Worm (Caenorhabditis elegans) whole organism, L1 larva: ENCODE measurements around the gene T26A5.2.
A peak's percentile ranks its signal among the peaks of the same experiment; 100 is the strongest.

Experiments used
- C04F5.9 ChIP-seq: sonication (generic microtip); optimal IDR thresholded peaks from 2 replicates; lab custom pipeline; 2016; ENCODE audit warnings: missing genetic modification characterization, missing compliant biosample characterization
- F16B12.6 ChIP-seq: fragments of 150-350 bp; optimal IDR thresholded peaks from 2 replicates; lab custom pipeline; 2014; ENCODE audit warnings: missing biosample characterization, missing genetic modification characterization
- alr-1 ChIP-seq: fragments of 200-800 bp; sonication (Bioruptor generic); optimal IDR thresholded peaks from 2 replicates; lab custom pipeline; 2018; ENCODE audit warnings: borderline replicate concordance, mild to moderate bottlenecking, missing genetic modification characterization, missing compliant biosample characterization
- ama-1 ChIP-seq: fragments of 150-350 bp; optimal IDR thresholded peaks from 2 replicates; lab custom pipeline; 2014
- blmp-1 ChIP-seq: fragments of 150-350 bp; optimal IDR thresholded peaks from 2 replicates; lab custom pipeline; 2014; ENCODE audit warnings: missing biosample characterization, missing genetic modification characterization
- ceh-90 ChIP-seq: sonication (generic microtip); optimal IDR thresholded peaks from 2 replicates; lab custom pipeline; 2016; ENCODE audit warnings: missing genetic modification characterization, missing compliant biosample characterization
- dsc-1 ChIP-seq: sonication (generic microtip); optimal IDR thresholded peaks from 2 replicates; lab custom pipeline; 2016; ENCODE audit warnings: mild to moderate bottlenecking, missing genetic modification characterization, missing compliant biosample characterization
- efl-1 ChIP-seq, 4 experiments: fragments of 150-350 bp; optimal IDR thresholded peaks in 3 of 4; peaks in 1 of 4; 1 replicate in 1 of 4; 2 replicates in 3 of 4; lab custom pipeline; 2014; ENCODE audit warnings: missing biosample characterization in 2 of 4, missing genetic modification characterization in 2 of 4, missing genetic modification reagents in 2 of 4
- efl-3 ChIP-seq: fragments of 200-800 bp; sonication (Bioruptor generic); optimal IDR thresholded peaks from 2 replicates; lab custom pipeline; 2018; ENCODE audit warnings: mild to moderate bottlenecking, missing genetic modification characterization, missing compliant biosample characterization
- egl-13 ChIP-seq: sonication (generic microtip); optimal IDR thresholded peaks from 2 replicates; lab custom pipeline; 2016; ENCODE audit warnings: missing genotype, missing genetic modification reagents, missing genetic modification characterization, missing compliant biosample characterization
- elt-3 ChIP-seq, 6 experiments: fragments of 150-350 bp in 1 of 6; sonication (generic microtip); optimal IDR thresholded peaks; 2 replicates each; lab custom pipeline; 2017 to 2018; ENCODE audit warnings: missing biosample characterization in 6 of 6, missing genetic modification characterization in 6 of 6, inconsistent platforms in 1 of 6
- ets-5 ChIP-seq: fragments of 200-800 bp; sonication (Bioruptor generic); IDR thresholded peaks from 2 replicates; pipeline ENCODE4 v1.3.6; 2022; ENCODE audit warnings: missing genetic modification characterization, missing compliant biosample characterization
- fkh-8 ChIP-seq: sonication (generic microtip); optimal IDR thresholded peaks from 2 replicates; lab custom pipeline; 2016; ENCODE audit warnings: mild to moderate bottlenecking, missing genetic modification characterization, missing compliant biosample characterization
- fos-1 ChIP-seq: fragments of 150-350 bp; optimal IDR thresholded peaks from 2 replicates; lab custom pipeline; 2014; ENCODE audit warnings: missing biosample characterization, missing genetic modification characterization
- grh-1 ChIP-seq: fragments of 200-800 bp; sonication (Bioruptor generic); IDR thresholded peaks from 2 replicates; pipeline ENCODE4 v1.3.6; 2022; ENCODE audit warnings: missing genetic modification reagents, missing genetic modification characterization, missing compliant biosample characterization
- hpl-2 ChIP-seq: fragments of 150-350 bp; optimal IDR thresholded peaks from 2 replicates; lab custom pipeline; 2014; ENCODE audit warnings: missing biosample characterization, missing genetic modification reagents, missing genetic modification characterization
- isw-1 ChIP-seq: fragments of 200-800 bp; sonication (Bioruptor generic); IDR thresholded peaks from 2 replicates; pipeline ENCODE4 v1.3.6; 2022; ENCODE audit warnings: missing genetic modification characterization, missing compliant biosample characterization
- lin-13 ChIP-seq: fragments of 150-350 bp; optimal IDR thresholded peaks from 2 replicates; lab custom pipeline; 2014; ENCODE audit warnings: missing biosample characterization, missing genetic modification reagents, missing genetic modification characterization
- lin-14 ChIP-seq: fragments of 200-800 bp; sonication (Bioruptor generic); optimal IDR thresholded peaks from 2 replicates; lab custom pipeline; 2018; ENCODE audit warnings: mild to moderate bottlenecking, missing genetic modification characterization, moderate library complexity, missing compliant biosample characterization
- lin-35 ChIP-seq, 2 experiments: fragments of 150-350 bp; optimal IDR thresholded peaks; 2 replicates each; lab custom pipeline; 2014; ENCODE audit warnings: missing biosample characterization in 2 of 2, missing genetic modification characterization in 2 of 2, missing genetic modification reagents in 2 of 2
- lir-3 ChIP-seq: sonication (generic microtip); optimal IDR thresholded peaks from 2 replicates; lab custom pipeline; 2016; ENCODE audit warnings: mild to moderate bottlenecking, missing genetic modification characterization, moderate library complexity, missing compliant biosample characterization; ENCODE audit not compliant: poor library complexity
- lsy-2 ChIP-seq, 2 experiments: fragments of 150-350 bp; optimal IDR thresholded peaks; 2 replicates each; lab custom pipeline; 2014; ENCODE audit warnings: missing biosample characterization in 2 of 2, missing genetic modification characterization in 2 of 2
- mab-9 ChIP-seq: fragments of 200-800 bp; sonication (Bioruptor generic); IDR thresholded peaks from 2 replicates; pipeline ENCODE4 v1.3.6; 2022; ENCODE audit warnings: missing genetic modification reagents, missing genetic modification characterization, missing compliant biosample characterization
- mef-2 ChIP-seq: fragments of 150-350 bp; optimal IDR thresholded peaks from 2 replicates; lab custom pipeline; 2014; ENCODE audit warnings: missing biosample characterization, missing genetic modification characterization
- mep-1 ChIP-seq: fragments of 150-350 bp; optimal IDR thresholded peaks from 2 replicates; lab custom pipeline; 2014; ENCODE audit warnings: missing biosample characterization, missing genetic modification characterization
- nhr-12 ChIP-seq: sonication (generic microtip); optimal IDR thresholded peaks from 2 replicates; lab custom pipeline; 2017; ENCODE audit warnings: missing biosample characterization, missing genetic modification characterization
- nhr-19 ChIP-seq: fragments of 200-800 bp; sonication (Bioruptor generic); conservative IDR thresholded peaks from 2 replicates; pipeline ENCODE4 v1.3.6; 2022; ENCODE audit warnings: missing genetic modification characterization, missing compliant biosample characterization
- nhr-20 ChIP-seq: sonication (generic microtip); optimal IDR thresholded peaks from 2 replicates; lab custom pipeline; 2016; ENCODE audit warnings: mild to moderate bottlenecking, missing genetic modification characterization, missing compliant biosample characterization
- nhr-28 ChIP-seq: fragments of 150-350 bp; optimal IDR thresholded peaks from 2 replicates; lab custom pipeline; 2014; ENCODE audit warnings: missing biosample characterization, missing genetic modification characterization
- nhr-47 ChIP-seq: sonication (generic microtip); optimal IDR thresholded peaks from 2 replicates; lab custom pipeline; 2016; ENCODE audit warnings: mild to moderate bottlenecking, missing genetic modification characterization, moderate library complexity, missing compliant biosample characterization
- nhr-71 ChIP-seq: sonication (generic microtip); optimal IDR thresholded peaks from 2 replicates; lab custom pipeline; 2016; ENCODE audit warnings: mild to moderate bottlenecking, missing genetic modification characterization, moderate library complexity, missing compliant biosample characterization
- nhr-77 ChIP-seq: fragments of 150-350 bp; optimal IDR thresholded peaks from 2 replicates; lab custom pipeline; 2014; ENCODE audit warnings: missing biosample characterization, missing genetic modification characterization
- nhr-85 ChIP-seq: sonication (generic microtip); peaks from one replicate; lab custom pipeline; 2016; ENCODE audit warnings: missing genetic modification characterization, inconsistent platforms, missing compliant biosample characterization
- nhr-90 ChIP-seq: sonication (generic microtip); optimal IDR thresholded peaks from 2 replicates; lab custom pipeline; 2016; ENCODE audit warnings: mild to moderate bottlenecking, missing genetic modification characterization, missing compliant biosample characterization; ENCODE audit not compliant: poor library complexity
- pqm-1 ChIP-seq: sonication (generic microtip); optimal IDR thresholded peaks from 3 replicates; lab custom pipeline; 2017; ENCODE audit warnings: missing biosample characterization, missing genetic modification characterization
- rnt-1 ChIP-seq: sonication (generic microtip); optimal IDR thresholded peaks from 2 replicates; lab custom pipeline; 2016; ENCODE audit warnings: mild to moderate bottlenecking, missing genetic modification characterization, moderate library complexity, missing compliant biosample characterization
- skn-1 ChIP-seq: fragments of 150-350 bp; optimal IDR thresholded peaks from 2 replicates; lab custom pipeline; 2014; ENCODE audit warnings: missing biosample characterization, missing genetic modification characterization
- snu-23 ChIP-seq: sonication (generic microtip); optimal IDR thresholded peaks from 2 replicates; lab custom pipeline; 2016; ENCODE audit warnings: missing genetic modification characterization, missing compliant biosample characterization
- sox-4 ChIP-seq: sonication (generic microtip); optimal IDR thresholded peaks from 2 replicates; lab custom pipeline; 2016; ENCODE audit warnings: missing genetic modification characterization, missing compliant biosample characterization
- tlp-1 ChIP-seq: fragments of 150-350 bp; optimal IDR thresholded peaks from 2 replicates; lab custom pipeline; 2014; ENCODE audit warnings: missing biosample characterization, missing genetic modification characterization
- unc-30 ChIP-seq: sonication (generic microtip); optimal IDR thresholded peaks from 2 replicates; lab custom pipeline; 2017; ENCODE audit warnings: missing biosample characterization, missing genetic modification characterization
- unc-86 ChIP-seq: sonication (generic microtip); optimal IDR thresholded peaks from 2 replicates; lab custom pipeline; 2016; ENCODE audit warnings: missing genetic modification characterization, missing compliant biosample characterization
- xbp-1 ChIP-seq: sonication (generic microtip); optimal IDR thresholded peaks from 2 replicates; lab custom pipeline; 2016; ENCODE audit warnings: missing genetic modification characterization, missing compliant biosample characterization
- zip-4 ChIP-seq: fragments of 200-800 bp; sonication (Bioruptor generic); optimal IDR thresholded peaks from 2 replicates; lab custom pipeline; 2018; ENCODE audit warnings: mild to moderate bottlenecking, missing genetic modification characterization, moderate library complexity, missing compliant biosample characterization
- ztf-4 ChIP-seq: fragments of 150-350 bp; optimal IDR thresholded peaks from 2 replicates; lab custom pipeline; 2014; ENCODE audit warnings: missing biosample characterization, missing genetic modification characterization

Gene T26A5.2

DNA sequence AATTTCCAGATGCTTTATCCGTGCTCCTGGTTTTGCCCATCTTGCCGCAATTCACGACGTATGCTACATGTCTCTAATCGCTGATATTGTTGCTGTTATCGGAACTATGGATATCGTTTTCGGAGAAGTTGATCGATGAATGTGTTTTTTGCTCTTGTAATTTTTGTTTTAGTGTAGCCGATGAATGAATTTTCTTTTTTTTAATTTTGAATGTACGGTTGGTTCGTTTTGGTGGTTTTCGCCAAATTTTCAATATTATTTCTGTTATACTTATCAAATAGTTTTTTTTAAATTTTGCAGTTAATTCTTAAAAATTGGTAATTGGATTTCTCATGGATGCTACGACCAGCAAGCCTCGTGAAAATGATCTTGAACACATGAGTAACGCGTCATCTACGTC lies at the start of gene T26A5.2:
T26A5.2 (plus strand) TSS at position 301 of the 400 bp plus-strand sequence.
- TF ChIP-seq unc-30 (no peak), nhr-77 (tag; lab: Kevin White, UChicago) (no peak), isw-1 (no peak), xbp-1 (no peak), nhr-20 (tag; lab: Kevin White, UChicago) (no peak), lin-14 (GFP tag; lab: Kevin White, UChicago) (no peak), efl-1 (optimal IDR thresholded peaks at IDR 0.05; lab: Kevin White, UChicago) (no peak), efl-1 (GFP tag; optimal IDR thresholded peaks at IDR 0.05 in 1 of 2; lab: Kevin White, UChicago) (no peak), F16B12.6 (tag; lab: Kevin White, UChicago) (no peak), mef-2 (tag; lab: Kevin White, UChicago) (no peak), fkh-8 (tag; lab: Kevin White, UChicago) (no peak), alr-1 (tag; lab: Kevin White, UChicago) (no peak), nhr-28 (tag; lab: Kevin White, UChicago) (no peak)

DNA sequence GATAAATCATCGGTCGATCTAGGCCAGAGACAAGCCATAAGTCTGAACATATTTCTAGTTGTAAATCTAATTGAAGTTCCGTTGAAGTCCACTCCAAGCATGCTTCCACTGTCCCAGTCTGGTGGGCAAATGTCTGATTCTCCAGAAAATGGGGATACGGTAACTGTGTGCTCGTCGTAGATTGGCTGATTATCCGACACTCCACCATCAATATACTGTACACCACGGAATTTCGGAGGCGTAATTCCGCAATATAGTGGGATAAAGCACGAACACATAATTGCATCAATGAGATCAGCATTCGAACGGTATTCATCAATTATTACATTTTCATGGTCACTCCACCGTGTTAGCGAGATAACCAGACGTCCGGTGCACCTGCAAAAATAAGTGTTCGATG lies 48.9 kb upstream of the T26A5.2 start:
- TF ChIP-seq nhr-85 (tag; lab: Kevin White, UChicago): peak; percentile 75
- TF ChIP-seq ceh-90 (tag; lab: Kevin White, UChicago): no peak
- no peak for TF ChIP-seq grh-1 (GFP tag; lab: Robert Waterston, UW)
- TF ChIP-seq tlp-1 (tag; lab: Kevin White, UChicago): no peak
- no peak for TF ChIP-seq lsy-2 (tag; optimal IDR thresholded peaks at IDR 0.05; lab: Kevin White, UChicago)
- TF ChIP-seq elt-3 (tag; optimal IDR thresholded peaks at IDR 0.05; lab: Kevin White, UChicago): no peak
- no peak for TF ChIP-seq hpl-2 (GFP tag; lab: Kevin White, UChicago)

DNA sequence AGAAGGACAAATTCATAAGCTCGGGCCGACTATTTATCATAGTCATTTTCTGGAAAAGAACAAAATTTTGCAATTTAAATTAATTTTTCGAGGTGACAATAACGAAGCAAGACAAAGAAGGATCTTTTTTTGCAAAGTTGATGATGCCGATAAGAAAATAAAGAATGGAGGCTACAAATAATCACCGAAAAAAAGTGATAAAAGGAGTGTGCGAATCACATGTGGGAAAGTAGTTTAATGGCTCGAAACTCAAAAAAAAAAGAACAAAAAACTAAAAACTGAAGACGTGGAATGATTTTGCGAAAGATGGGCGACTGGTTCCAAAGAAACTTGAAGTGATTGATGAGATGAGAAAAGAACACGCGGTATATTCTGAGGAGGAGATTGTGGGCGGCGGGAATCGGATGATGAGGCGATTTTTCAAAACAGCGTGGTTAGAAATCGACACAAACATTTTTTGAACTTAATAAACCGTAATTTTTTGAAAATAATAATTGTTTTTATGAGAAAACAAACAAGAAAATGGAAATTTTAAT lies 47.6 kb upstream of the T26A5.2 start, which contains the start of gene atgl-1:
atgl-1 (minus strand) TSS at position 51 of the 536 bp plus-strand sequence.
- TF ChIP-seq tlp-1 (tag; lab: Kevin White, UChicago) (no peak), nhr-71 (tag; lab: Kevin White, UChicago) (peak; percentile 37), blmp-1 (tag; lab: Kevin White, UChicago) (peak; percentile 46), efl-3 (GFP tag; lab: Kevin White, UChicago) (no peak), lin-14 (GFP tag; lab: Kevin White, UChicago) (peak; percentile 62), elt-3 (tag; optimal IDR thresholded peaks at IDR 0.05; lab: Kevin White, UChicago) (peak in 1 of 6 experiments; percentile 18), nhr-20 (tag; lab: Kevin White, UChicago) (peak; percentile 3), nhr-85 (tag; lab: Kevin White, UChicago) (peak; percentile 84), efl-1 (optimal IDR thresholded peaks at IDR 0.05; lab: Kevin White, UChicago) (no peak), efl-1 (GFP tag; optimal IDR thresholded peaks at IDR 0.05 in 1 of 2; lab: Kevin White, UChicago) (peak in 1 of 2 experiments; percentile 51), nhr-12 (no peak)

DNA sequence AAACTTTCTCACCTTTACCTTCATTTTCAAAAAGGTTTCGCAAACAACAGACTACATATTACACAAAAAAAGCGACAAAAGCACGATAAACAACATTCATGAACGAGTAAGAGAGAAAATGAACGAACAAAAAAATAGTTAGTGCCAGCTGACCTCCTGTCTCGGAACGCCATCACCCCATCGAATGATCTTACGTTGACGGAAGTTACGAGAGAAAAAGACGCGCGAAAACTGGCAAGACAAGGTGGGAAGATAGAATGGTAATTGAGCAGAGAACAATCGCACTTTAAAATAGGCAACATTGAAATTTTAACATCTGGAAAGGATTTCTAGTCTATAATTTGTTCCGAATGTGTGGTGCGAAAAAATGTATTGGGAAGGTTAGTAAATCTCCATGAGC lies 46.9 kb upstream of the T26A5.2 start:
- TF ChIP-seq sox-4 (tag; lab: Kevin White, UChicago) (no peak), nhr-47 (tag; lab: Kevin White, UChicago) (no peak), ets-5 (GFP tag; lab: Robert Waterston, UW) (no peak), snu-23 (GFP tag; lab: Kevin White, UChicago) (no peak), tlp-1 (tag; lab: Kevin White, UChicago) (no peak), elt-3 (tag; optimal IDR thresholded peaks at IDR 0.05; lab: Kevin White, UChicago) (peak in 1 of 6 experiments; percentile 6), isw-1 (no peak), ama-1 (lab: Kevin White, UChicago) (peak; percentile 65), C04F5.9 (tag; lab: Kevin White, UChicago) (no peak), unc-86 (no peak), mab-9 (no peak), mep-1 (tag; lab: Kevin White, UChicago) (peak; percentile 32), egl-13 (tag; lab: Kevin White, UChicago) (no peak), ztf-4 (tag; lab: Kevin White, UChicago) (no peak), lir-3 (tag; lab: Kevin White, UChicago) (no peak), skn-1 (tag; lab: Kevin White, UChicago) (no peak), fos-1 (tag; lab: Kevin White, UChicago) (no peak), nhr-20 (tag; lab: Kevin White, UChicago) (no peak), nhr-90 (peak; percentile 14), pqm-1 (tag; lab: Kevin White, UChicago) (no peak), lin-14 (GFP tag; lab: Kevin White, UChicago) (peak; percentile 34), nhr-77 (tag; lab: Kevin White, UChicago) (no peak), blmp-1 (tag; lab: Kevin White, UChicago) (peak; percentile 50), rnt-1 (peak; percentile 10), nhr-19 (GFP tag; lab: Robert Waterston, UW) (peak; percentile 42), zip-4 (GFP tag; lab: Kevin White, UChicago) (no peak), dsc-1 (tag; lab: Kevin White, UChicago) (peak; percentile 69), lin-35 (GFP tag; optimal IDR thresholded peaks at IDR 0.05; lab: Kevin White, UChicago) (peak in 1 of 2 experiments; percentile 45), lin-13 (GFP tag; lab: Kevin White, UChicago) (no peak)
